Fruit fly (Drosophila melanogaster): ENCODE data around the gene Pi4KIIIalpha.

The Pi4KIIIalpha gene

DNA sequence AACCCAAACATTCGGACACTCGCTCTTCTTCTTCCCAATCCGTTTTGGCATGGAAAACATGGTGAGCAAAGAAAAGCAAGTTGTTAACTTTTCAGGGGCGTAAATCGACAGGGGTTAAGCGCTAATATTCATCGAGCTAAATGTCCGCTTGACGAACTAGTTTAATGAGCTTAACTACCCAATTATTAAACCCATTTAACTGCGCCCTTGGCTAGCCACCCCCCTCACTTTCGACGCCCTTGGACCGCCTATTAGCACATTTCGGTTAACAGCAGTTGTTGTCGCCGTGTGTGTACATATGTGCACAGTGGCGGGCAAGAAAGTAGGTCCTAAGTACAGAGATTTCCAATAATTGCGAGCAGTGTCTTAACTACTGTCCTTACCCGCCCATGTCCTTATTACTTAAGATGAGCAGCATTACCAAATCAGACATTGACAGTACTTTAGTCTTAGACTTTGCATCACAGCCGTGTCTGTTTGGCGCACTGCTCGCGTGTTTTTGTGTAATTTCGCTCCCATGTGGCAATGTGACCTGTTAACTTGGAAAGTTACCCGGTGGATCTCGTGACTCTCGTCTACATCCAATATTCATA lies 35.1 kb upstream of the Pi4KIIIalpha start (continued):
- peak; percentile 77 for TF ChIP-seq CG4617 (GFP tag; optimal IDR thresholded peaks at IDR 0.05; ENCODE audit: borderline replicate concordance)
- TF ChIP-seq tll (GFP tag; optimal IDR thresholded peaks at IDR 0.05) = no peak
- peak; percentile 94 for TF ChIP-seq CG11696 (GFP tag; IDR thresholded peaks at IDR 0.05)
- TF ChIP-seq HmgD (GFP tag; optimal IDR thresholded peaks at IDR 0.05) = peak; percentile 96
- TF ChIP-seq CG18764 (GFP tag; optimal IDR thresholded peaks at IDR 0.05) = peak; percentile 78
- peak; percentile 82 for TF ChIP-seq Bdp1 (GFP tag; optimal IDR thresholded peaks at IDR 0.05)
- peak; percentile 65 for TF ChIP-seq psq (GFP tag; optimal IDR thresholded peaks at IDR 0.05)
- TF ChIP-seq lmd (GFP tag; IDR thresholded peaks at IDR 0.05) = peak; percentile 95
- TF ChIP-seq CG33557 (GFP tag; optimal IDR thresholded peaks at IDR 0.05) = no peak
- TF ChIP-seq CG10366 (GFP tag; IDR thresholded peaks at IDR 0.05) = peak; percentile 94
- TF ChIP-seq CG16813 (GFP tag; IDR thresholded peaks at IDR 0.05; ENCODE audit: partially characterized antibody) = no peak
- peak; percentile 97 for TF ChIP-seq CG32532 (GFP tag; IDR thresholded peaks at IDR 0.05)
- no peak for TF ChIP-seq CG7271 (tag; optimal IDR thresholded peaks at IDR 0.05)
- TF ChIP-seq crol (GFP tag; IDR thresholded peaks at IDR 0.05) = no peak
- no peak for TF ChIP-seq HLHmδ (GFP tag; optimal IDR thresholded peaks at IDR 0.05)
- TF ChIP-seq CG6791 (GFP tag; IDR thresholded peaks at IDR 0.05; ENCODE audit: partially characterized antibody) = no peak
- peak; percentile 93 for TF ChIP-seq CG1603 (tag; optimal IDR thresholded peaks at IDR 0.05)
- peak; percentile 92 for TF ChIP-seq Bteb2 (GFP tag; optimal IDR thresholded peaks at IDR 0.05)
- peak; percentile 90 for TF ChIP-seq Xrp1 (GFP tag; IDR thresholded peaks at IDR 0.05)
- TF ChIP-seq ash1 (GFP tag; optimal IDR thresholded peaks at IDR 0.05) = peak; percentile 61
- peak; percentile 73 for TF ChIP-seq ssp (GFP tag; IDR thresholded peaks at IDR 0.05)
- peak; percentile 78 for TF ChIP-seq CG1233 (GFP tag; optimal IDR thresholded peaks at IDR 0.05)
- peak; percentile 88 for TF ChIP-seq CG13775 (GFP tag; optimal IDR thresholded peaks at IDR 0.05)
- TF ChIP-seq CoRest (tag; optimal IDR thresholded peaks at IDR 0.05) = peak; percentile 88
- peak; percentile 84 for TF ChIP-seq GATAe (GFP tag; conservative IDR thresholded peaks at IDR 0.05)
- TF ChIP-seq CG6654 (GFP tag; optimal IDR thresholded peaks at IDR 0.05) = peak; percentile 72
- peak; percentile 81 for TF ChIP-seq NK7.1 (GFP tag; optimal IDR thresholded peaks at IDR 0.05)
- peak; percentile 92 for TF ChIP-seq Sox102F (GFP tag; optimal IDR thresholded peaks at IDR 0.05)
- TF ChIP-seq dan (GFP tag; IDR thresholded peaks at IDR 0.05) = peak; percentile 76
- TF ChIP-seq CG7963 (GFP tag; IDR thresholded peaks at IDR 0.05; ENCODE audit: partially characterized antibody) = no peak
- no peak for TF ChIP-seq pfk (GFP tag; optimal IDR thresholded peaks at IDR 0.05)
- TF ChIP-seq fd3F (GFP tag; optimal IDR thresholded peaks at IDR 0.05) = peak; percentile 89
- peak; percentile 75 for TF ChIP-seq ap (GFP tag; IDR thresholded peaks at IDR 0.05)
- TF ChIP-seq CG15073 (GFP tag; optimal IDR thresholded peaks at IDR 0.05) = peak; percentile 49
- TF ChIP-seq wor (GFP tag; IDR thresholded peaks at IDR 0.05) = peak; percentile 72
- no peak for TF ChIP-seq stwl (tag; optimal IDR thresholded peaks at IDR 0.05)
- peak; percentile 82 for TF ChIP-seq ewg (GFP tag; optimal IDR thresholded peaks at IDR 0.05)
- TF ChIP-seq grau (tag; optimal IDR thresholded peaks at IDR 0.05) = peak; percentile 90
- peak; percentile 50 for TF ChIP-seq CG17186 (GFP tag; optimal IDR thresholded peaks at IDR 0.05)
- TF ChIP-seq CG15269 (tag; optimal IDR thresholded peaks at IDR 0.05) = peak; percentile 92
- TF ChIP-seq Trl (optimal IDR thresholded peaks at IDR 0.05) = no peak
- TF ChIP-seq Trl (GFP tag; optimal IDR thresholded peaks at IDR 0.05) = peak; percentile 93
- TF ChIP-seq chinmo (GFP tag; IDR thresholded peaks at IDR 0.05; ENCODE audit: partially characterized antibody) = no peak
- TF ChIP-seq CG17385 (GFP tag; optimal IDR thresholded peaks at IDR 0.05) = peak; percentile 87
- TF ChIP-seq ro (GFP tag; IDR thresholded peaks at IDR 0.05) = peak; percentile 72; the same call in 1 of the 2 replicates
- peak; percentile 47; the same call in 1 of the 2 replicates for TF ChIP-seq CG10959 (GFP tag; IDR thresholded peaks at IDR 0.05)
- TF ChIP-seq CG17829 (tag; optimal IDR thresholded peaks at IDR 0.05) = peak; percentile 83
- TF ChIP-seq dysf (GFP tag; IDR thresholded peaks at IDR 0.05) = peak; percentile 96
- TF ChIP-seq YL-1 (GFP tag; optimal IDR thresholded peaks at IDR 0.05) = peak; percentile 49
- peak; percentile 74 for TF ChIP-seq Hey (tag; optimal IDR thresholded peaks at IDR 0.05)
